Fruit fly (Drosophila melanogaster) whole organism, prepupa: ENCODE data around the gene Tektin-C.

Source experiments
- CG32006 ChIP-seq: fragments of 200-800 bp; sonication (Bioruptor generic); optimal IDR thresholded peaks from 3 replicates; lab custom pipeline; 2017; ENCODE audit warnings: missing biosample characterization, mild to moderate bottlenecking, missing genetic modification characterization
- CG6854 ChIP-seq: fragments of 200-800 bp; sonication (Bioruptor generic); optimal IDR thresholded peaks from 2 replicates; lab custom pipeline; 2017; ENCODE audit warnings: missing biosample characterization, mild to moderate bottlenecking, missing genetic modification characterization
- Eip78C ChIP-seq: fragments of 200-800 bp; sonication (Bioruptor generic); peaks from one replicate; lab custom pipeline; 2016; ENCODE audit warnings: missing biosample characterization, missing genetic modification characterization
- Ets96B ChIP-seq: fragments of 200-800 bp; optimal IDR thresholded peaks from 2 replicates; lab custom pipeline; 2019; ENCODE audit warnings: missing biosample characterization, mild to moderate bottlenecking, missing genetic modification characterization, moderate library complexity
- OdsH ChIP-seq: fragments of 200-800 bp; sonication (Bioruptor generic); optimal IDR thresholded peaks from 3 replicates; lab custom pipeline; 2016; ENCODE audit warnings: missing biosample characterization, missing genetic modification characterization
- Sox102F ChIP-seq: fragments of 200-800 bp; sonication (Bioruptor generic); optimal IDR thresholded peaks from 2 replicates; lab custom pipeline; 2016; ENCODE audit warnings: missing biosample characterization, mild to moderate bottlenecking, missing genetic modification characterization
- cyc ChIP-seq: fragments of 200-800 bp; sonication (Bioruptor generic); optimal IDR thresholded peaks from 3 replicates; lab custom pipeline; 2016; ENCODE audit warnings: missing biosample characterization, missing genetic modification characterization
- spab ChIP-seq: fragments of 200-800 bp; sonication (Bioruptor generic); optimal IDR thresholded peaks from 2 replicates; lab custom pipeline; 2017; ENCODE audit warnings: missing biosample characterization, mild to moderate bottlenecking, missing genetic modification characterization, missing genetic modification reagents
- ss ChIP-seq, 2 experiments: fragments of 200-800 bp; sonication (Bioruptor generic); optimal IDR thresholded peaks; 2 replicates in 1 of 2; 3 replicates in 1 of 2; lab custom pipeline; 2017 to 2018; ENCODE audit warnings: mild to moderate bottlenecking in 2 of 2, missing biosample characterization in 2 of 2, missing genetic modification characterization in 2 of 2, moderate library complexity in 1 of 2
- vri ChIP-seq: fragments of 200-800 bp; sonication (Bioruptor generic); optimal IDR thresholded peaks from 3 replicates; lab custom pipeline; 2016; ENCODE audit warnings: missing biosample characterization, mild to moderate bottlenecking, missing genetic modification characterization

DNA sequence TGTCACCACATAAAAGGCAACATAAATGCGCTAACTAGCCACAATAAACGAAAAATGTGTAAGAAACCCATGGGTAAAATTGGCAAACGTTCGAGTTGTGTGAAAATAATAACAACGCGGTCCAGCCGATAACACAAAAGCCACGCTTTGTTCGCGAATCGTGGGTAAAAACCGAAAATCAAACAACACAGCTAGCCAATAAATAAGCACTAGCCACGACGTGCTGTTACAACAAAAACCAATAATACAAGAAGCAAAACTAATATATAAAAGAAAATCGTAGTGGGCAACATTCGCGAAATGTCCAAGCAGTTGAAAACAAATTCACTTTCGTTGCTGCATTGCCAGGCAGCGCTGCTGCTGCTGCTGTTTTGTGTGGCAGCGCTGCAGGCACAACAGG, 6.4 kb upstream of the Tektin-C start, which contains the start of gene CG42272:
- TF ChIP-seq Ets96B (tag; lab: Kevin White, UChicago) (no peak), vri (GFP tag; lab: Kevin White, UChicago) (no peak), CG6854 (GFP tag; lab: Kevin White, UChicago) (no peak), cyc (no peak), OdsH (GFP tag; lab: Kevin White, UChicago) (no peak), ss (GFP tag; optimal IDR thresholded peaks at IDR 0.05; lab: Kevin White, UChicago) (no peak), spab (no peak), CG32006 (GFP tag; lab: Kevin White, UChicago) (no peak), Eip78C (no peak), Sox102F (GFP tag; lab: Kevin White, UChicago) (no peak)
